Fruit fly (Drosophila melanogaster): ENCODE measurements around the gene CG3430.

The CG3430 gene

DNA sequence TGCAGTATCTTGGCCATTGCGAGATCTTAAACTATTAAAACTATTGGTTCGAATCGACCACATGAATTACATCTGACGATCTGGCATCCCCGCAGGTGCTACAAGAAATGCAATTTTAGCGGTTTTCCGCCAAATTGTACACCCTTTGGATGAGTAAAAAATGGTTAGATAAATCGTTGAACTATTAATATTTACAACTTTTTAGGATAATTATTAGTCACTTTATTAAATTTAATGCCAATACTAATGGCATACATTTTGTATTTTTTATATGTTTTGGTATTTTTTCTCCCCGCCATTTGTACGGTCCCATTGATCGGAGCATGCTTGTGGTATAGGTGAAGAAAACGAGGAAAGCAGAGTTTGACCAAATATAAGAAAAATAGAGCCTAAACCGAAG is 49.0 kb upstream of the CG3430 start, which contains the start of the genes Polr1F and Rat1 (continued):
- peak; percentile 30 for TF ChIP-seq Sry-δ (GFP tag; optimal IDR thresholded peaks at IDR 0.05)
- TF ChIP-seq CG34376 (GFP tag; optimal IDR thresholded peaks at IDR 0.05), result peak; percentile 1
- TF ChIP-seq HmgZ (tag; optimal IDR thresholded peaks at IDR 0.05), result peak; percentile 70
- no peak for TF ChIP-seq tll (GFP tag; optimal IDR thresholded peaks at IDR 0.05)
- peak; percentile 3 for TF ChIP-seq CG12299 (tag; optimal IDR thresholded peaks at IDR 0.05)
- no peak for TF ChIP-seq zen (tag; optimal IDR thresholded peaks at IDR 0.05)
- TF ChIP-seq PHDP (tag; optimal IDR thresholded peaks at IDR 0.05), result no peak
- TF ChIP-seq BEAF-32 (GFP tag; optimal IDR thresholded peaks at IDR 0.05), result peak; percentile 42
- no peak for TF ChIP-seq ttk (GFP tag; IDR thresholded peaks at IDR 0.05)
- no peak for TF ChIP-seq Gsc (GFP tag; IDR thresholded peaks at IDR 0.05)
- no peak for TF ChIP-seq ssp (GFP tag; IDR thresholded peaks at IDR 0.05)
- peak; percentile 35; the same call in 1 of the 2 replicates for TF ChIP-seq slbo (GFP tag; IDR thresholded peaks at IDR 0.05)
- TF ChIP-seq cg (GFP tag; optimal IDR thresholded peaks at IDR 0.05), result peak; percentile 32
- peak; percentile 29 for TF ChIP-seq CG10654 (GFP tag; optimal IDR thresholded peaks at IDR 0.05)
- peak; percentile 29 for TF ChIP-seq kay (GFP tag; optimal IDR thresholded peaks at IDR 0.05)
- no peak for TF ChIP-seq slp2 (GFP tag; optimal IDR thresholded peaks at IDR 0.05)
- TF ChIP-seq CG2116 (GFP tag; optimal IDR thresholded peaks at IDR 0.05), result peak; percentile 60
- peak in 1 of 3 experiments; percentile 12 for TF ChIP-seq Stat92E (GFP tag; optimal IDR thresholded peaks at IDR 0.05)
- peak; percentile 19 for TF ChIP-seq CG9727 (GFP tag; optimal IDR thresholded peaks at IDR 0.05)
- peak; percentile 38 for TF ChIP-seq CG33213 (GFP tag; optimal IDR thresholded peaks at IDR 0.05)
- no peak for TF ChIP-seq seq (GFP tag; IDR thresholded peaks at IDR 0.05)
- peak; percentile 13 for TF ChIP-seq CG13424 (tag; optimal IDR thresholded peaks at IDR 0.05)
- peak; percentile 29 for TF ChIP-seq dmrt11E (tag; optimal IDR thresholded peaks at IDR 0.05)
- peak; percentile 83 for TF ChIP-seq CG4617 (GFP tag; optimal IDR thresholded peaks at IDR 0.05; ENCODE audit: borderline replicate concordance)
- TF ChIP-seq CG13775 (GFP tag; optimal IDR thresholded peaks at IDR 0.05), result peak; percentile 43
- TF ChIP-seq CG6689 (GFP tag; IDR thresholded peaks at IDR 0.05), result no peak
- peak; percentile 7 for TF ChIP-seq run (tag; optimal IDR thresholded peaks at IDR 0.05)
- TF ChIP-seq Hr51 (GFP tag; optimal IDR thresholded peaks at IDR 0.05), result peak in 1 of 2 experiments; percentile 16
- TF ChIP-seq Camta (GFP tag; optimal IDR thresholded peaks at IDR 0.05), result peak; percentile 28
- no peak for TF ChIP-seq CG4404 (GFP tag; IDR thresholded peaks at IDR 0.05)
- no peak for TF ChIP-seq CG8290 (GFP tag; optimal IDR thresholded peaks at IDR 0.05)
- TF ChIP-seq CG8290 (tag; optimal IDR thresholded peaks at IDR 0.05), result peak in 1 of 2 experiments; percentile 3
- no peak for TF ChIP-seq Nf-YB (GFP tag; optimal IDR thresholded peaks at IDR 0.05)
- peak; percentile 62 for TF ChIP-seq lilli (GFP tag; optimal IDR thresholded peaks at IDR 0.05)
- peak; percentile 58 for TF ChIP-seq nmo (GFP tag; optimal IDR thresholded peaks at IDR 0.05)
- no peak for TF ChIP-seq C15 (GFP tag; IDR thresholded peaks at IDR 0.05)
- peak; percentile 55 for TF ChIP-seq nerfin-1 (tag; optimal IDR thresholded peaks at IDR 0.05)
- TF ChIP-seq pho (GFP tag; optimal IDR thresholded peaks at IDR 0.05), result peak; percentile 39
- peak; percentile 2 for TF ChIP-seq Dad (GFP tag; optimal IDR thresholded peaks at IDR 0.05)
- peak; percentile 33 for TF ChIP-seq Mad (GFP tag; optimal IDR thresholded peaks at IDR 0.05)
- no peak for TF ChIP-seq fd64A (GFP tag; optimal IDR thresholded peaks at IDR 0.05)
- peak; percentile 90 for TF ChIP-seq CG9797 (GFP tag; optimal IDR thresholded peaks at IDR 0.05)
- TF ChIP-seq CG8944 (GFP tag; optimal IDR thresholded peaks at IDR 0.05), result peak; percentile 18
- peak; percentile 40 for TF ChIP-seq Chrac-16 (GFP tag; optimal IDR thresholded peaks at IDR 0.05)
- peak; percentile 19 for TF ChIP-seq CG4424 (GFP tag; optimal IDR thresholded peaks at IDR 0.05)
- no peak for TF ChIP-seq wor (GFP tag; IDR thresholded peaks at IDR 0.05)
- no peak for TF ChIP-seq NK7.1 (GFP tag; optimal IDR thresholded peaks at IDR 0.05)
- no peak for TF ChIP-seq CG31388 (GFP tag; optimal IDR thresholded peaks at IDR 0.05)
- TF ChIP-seq pan (optimal IDR thresholded peaks at IDR 0.05), result no peak
- no peak for TF ChIP-seq pan (GFP tag; optimal IDR thresholded peaks at IDR 0.05 in 1 of 2, IDR thresholded peaks at IDR 0.05 in 1 of 2)
- no peak for TF ChIP-seq hbn (GFP tag; IDR thresholded peaks at IDR 0.05; ENCODE audit: partially characterized antibody)

Measured in whole organism, embryonic.